Fruit fly (Drosophila melanogaster): ENCODE results near the gene Atu.

DNA sequence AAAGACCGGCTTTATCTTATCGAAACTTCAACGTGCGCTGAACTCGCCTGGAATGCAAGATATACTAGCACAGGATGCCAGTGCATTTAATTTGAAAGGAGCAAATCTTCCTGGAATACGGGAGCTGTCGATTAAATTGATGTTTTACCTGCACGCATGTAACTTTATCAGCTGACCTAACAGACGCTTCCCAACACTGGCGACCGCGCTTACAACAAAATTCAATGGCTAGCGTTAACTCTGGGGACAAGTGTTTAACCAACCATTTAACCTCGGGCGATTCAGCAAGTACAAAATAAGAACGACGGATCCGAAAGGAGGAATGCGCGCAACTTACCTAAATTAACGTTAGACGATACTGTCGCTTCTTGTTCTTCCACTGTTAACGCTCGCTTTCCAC is 1.4 kb upstream of the Atu start:
- TF ChIP-seq ey (GFP tag; optimal IDR thresholded peaks at IDR 0.05) (no peak), h (GFP tag; optimal IDR thresholded peaks at IDR 0.05) (no peak), jim (GFP tag; optimal IDR thresholded peaks at IDR 0.05) (no peak), psq (GFP tag; optimal IDR thresholded peaks at IDR 0.05) (no peak), Dfd (GFP tag; optimal IDR thresholded peaks at IDR 0.05) (no peak), fru (GFP tag; optimal IDR thresholded peaks at IDR 0.05) (no peak), Hr83 (GFP tag; optimal IDR thresholded peaks at IDR 0.05; ENCODE audit: poor library complexity, severe bottlenecking) (no peak), dmrt93B (GFP tag; optimal IDR thresholded peaks at IDR 0.05) (no peak), lola (GFP tag; optimal IDR thresholded peaks at IDR 0.05) (no peak)

Measured in whole organism, wandering third instar larva.